Fruit fly (Drosophila melanogaster) Kc167 (cell line): ENCODE results near the gene Cad87A.

Experiments used
- h ChIP-seq: fragments of >200 bp; optimal IDR thresholded peaks from 3 replicates; lab custom pipeline; 2018; ENCODE audit warnings: missing external identifiers
- psq ChIP-seq: fragments of >200 bp; optimal IDR thresholded peaks from 2 replicates; lab custom pipeline; 2017; ENCODE audit warnings: missing external identifiers

DNA sequence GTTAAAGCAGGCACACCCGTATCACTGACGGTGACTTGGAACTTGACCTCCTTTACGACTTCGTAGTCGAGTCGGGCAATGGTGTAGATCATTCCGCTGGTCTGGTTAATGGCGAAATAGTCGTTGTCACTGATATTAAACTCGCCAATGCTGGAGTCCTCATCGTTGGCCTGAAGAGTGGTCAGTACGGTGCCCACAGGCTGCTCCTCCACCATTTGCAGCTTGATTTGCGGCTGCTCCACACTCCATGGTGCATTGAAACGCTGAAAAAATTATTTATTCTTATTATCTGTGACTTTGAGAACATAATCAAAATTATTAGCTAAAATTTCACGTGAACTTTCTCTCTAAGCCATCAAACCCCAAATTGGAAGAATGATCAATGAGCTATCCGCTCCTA lies 51.6 kb downstream of the Cad87A start, which contains the start of gene CG34307:
- TF ChIP-seq h: no peak
- no peak for TF ChIP-seq psq (lab: Kevin White, UChicago)
